Fruit fly (Drosophila melanogaster): ENCODE results near the gene Rack1.

DNA sequence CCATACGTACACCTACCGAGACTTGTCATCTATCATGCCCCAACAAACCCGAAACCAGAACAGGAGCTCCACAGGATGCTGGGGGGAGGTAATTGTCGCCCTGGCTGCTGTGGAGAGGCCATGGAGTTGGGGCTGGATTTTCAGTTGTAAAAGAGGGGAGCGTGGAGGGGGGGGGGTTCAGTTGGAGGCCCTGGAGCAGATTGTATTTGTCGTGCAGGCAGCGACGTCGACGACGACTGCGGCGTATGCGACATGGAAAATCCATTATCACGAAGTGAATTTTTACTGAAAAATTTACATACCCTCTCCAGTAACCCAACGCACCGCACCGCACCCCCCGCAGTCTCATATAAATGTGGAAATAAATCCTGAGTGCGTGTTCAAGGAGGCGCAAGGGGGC lies 6.5 kb upstream of the Rack1 start:
- TF ChIP-seq CTCF (optimal IDR thresholded peaks at IDR 0.05) (no peak), CG8478 (optimal IDR thresholded peaks at IDR 0.05) (no peak)

All from S2 (cell line).